Worm (Caenorhabditis elegans) whole organism, late embryonic: ENCODE results near the gene col-159.

Experiments used
- K09A11.1 ChIP-seq: sonication (generic microtip); optimal IDR thresholded peaks from 2 replicates; lab custom pipeline; 2017; ENCODE audit warnings: antibody characterized with exemption, mild to moderate bottlenecking, missing genetic modification characterization, missing compliant biosample characterization; ENCODE audit not compliant: insufficient read depth
- ceh-2 ChIP-seq: sonication (generic microtip); optimal IDR thresholded peaks from 2 replicates; lab custom pipeline; 2016; ENCODE audit warnings: missing genotype, missing genetic modification characterization, missing compliant biosample characterization
- dve-1 ChIP-seq: sonication (generic microtip); optimal IDR thresholded peaks from 2 replicates; lab custom pipeline; 2017; ENCODE audit warnings: antibody characterized with exemption, mild to moderate bottlenecking, missing genetic modification characterization, missing compliant biosample characterization
- elt-2 ChIP-seq: sonication (generic microtip); optimal IDR thresholded peaks from 2 replicates; lab custom pipeline; 2016; ENCODE audit warnings: missing genetic modification reagents, missing genetic modification characterization, missing compliant biosample characterization
- fax-1 ChIP-seq: sonication (generic microtip); optimal IDR thresholded peaks from 2 replicates; lab custom pipeline; 2016; ENCODE audit warnings: missing genotype, missing genetic modification characterization, missing compliant biosample characterization
- fkh-10 ChIP-seq: fragments of 150-350 bp; optimal IDR thresholded peaks from 2 replicates; lab custom pipeline; 2014; ENCODE audit warnings: missing biosample characterization, missing genetic modification reagents, missing genetic modification characterization
- hlh-13 ChIP-seq: fragments of 200-800 bp; sonication (Bioruptor generic); optimal IDR thresholded peaks from 2 replicates; lab custom pipeline; 2018; ENCODE audit warnings: mild to moderate bottlenecking, missing genetic modification characterization, missing compliant biosample characterization
- nhr-11 ChIP-seq: fragments of 150-350 bp; optimal IDR thresholded peaks from 2 replicates; lab custom pipeline; 2014; ENCODE audit warnings: missing biosample characterization, missing genetic modification characterization
- nhr-232 ChIP-seq: sonication (generic microtip); optimal IDR thresholded peaks from 2 replicates; lab custom pipeline; 2016; ENCODE audit warnings: missing genetic modification characterization, missing compliant biosample characterization
- npax-4 ChIP-seq: sonication (generic microtip); optimal IDR thresholded peaks from 2 replicates; lab custom pipeline; 2016; ENCODE audit warnings: missing genetic modification characterization, missing compliant biosample characterization
- pha-4 ChIP-seq: fragments of 150-350 bp; optimal IDR thresholded peaks from 2 replicates; lab custom pipeline; 2018; ENCODE audit warnings: missing biosample characterization, missing genetic modification reagents, missing genetic modification characterization
- unc-86 ChIP-seq: sonication (generic microtip); optimal IDR thresholded peaks from 2 replicates; lab custom pipeline; 2016; ENCODE audit warnings: missing genetic modification characterization, missing compliant biosample characterization
- zip-5 ChIP-seq: sonication (generic microtip); optimal IDR thresholded peaks from 2 replicates; lab custom pipeline; 2016; ENCODE audit warnings: missing genetic modification characterization, missing compliant biosample characterization

ce11 chrV:13185384-13185783, 16.6 kb downstream of the col-159 start, which contains the start of gene sri-6:
- TF ChIP-seq zip-5 (no peak), hlh-13 (GFP tag; lab: Kevin White, UChicago) (no peak), dve-1 (no peak), fax-1 (no peak), nhr-232 (no peak), fkh-10 (GFP tag; lab: Kevin White, UChicago) (no peak), elt-2 (tag; lab: Kevin White, UChicago) (no peak), nhr-11 (tag; lab: Kevin White, UChicago) (no peak), pha-4 (no peak), ceh-2 (no peak), unc-86 (tag; lab: Kevin White, UChicago) (no peak), npax-4 (tag; lab: Kevin White, UChicago) (no peak), K09A11.1 (tag; lab: Kevin White, UChicago) (no peak)
